Fruit fly (Drosophila melanogaster) whole organism, embryonic: ENCODE measurements around the gene Cks85A.

ENCODE experiments used
- Atf-2 ChIP-seq: fragments of 200-800 bp; sonication (Bioruptor generic); optimal IDR thresholded peaks from 2 replicates; lab custom pipeline; 2016; ENCODE audit warnings: missing biosample characterization, missing genetic modification characterization
- CG11247 ChIP-seq: fragments of 200-800 bp; sonication (Bioruptor generic); IDR thresholded peaks from 2 replicates; pipeline ENCODE4 v1.3.6; 2022; ENCODE audit warnings: missing biosample characterization, missing genetic modification characterization
- CG11398 ChIP-seq: fragments of 200-800 bp; sonication (Bioruptor generic); optimal IDR thresholded peaks from 2 replicates; lab custom pipeline; 2016; ENCODE audit warnings: missing biosample characterization, missing genetic modification characterization
- CG12155 ChIP-seq: fragments of 200-800 bp; sonication (Bioruptor generic); optimal IDR thresholded peaks from 3 replicates; lab custom pipeline; 2016; ENCODE audit warnings: missing biosample characterization, missing genetic modification characterization
- CG13424 ChIP-seq: fragments of 200-800 bp; sonication (Bioruptor generic); optimal IDR thresholded peaks from 2 replicates; lab custom pipeline; 2019; ENCODE audit warnings: missing biosample characterization, mild to moderate bottlenecking, missing genetic modification characterization, moderate library complexity
- CG15479 ChIP-seq: fragments of 200-800 bp; sonication (Bioruptor generic); optimal IDR thresholded peaks from 3 replicates; lab custom pipeline; 2019; ENCODE audit warnings: missing biosample characterization, mild to moderate bottlenecking, missing genetic modification characterization, moderate library complexity
- CG17612 ChIP-seq: fragments of 200-800 bp; sonication (Bioruptor generic); IDR thresholded peaks from 2 replicates; pipeline ENCODE4 v1.3.6; 2022; ENCODE audit warnings: missing biosample characterization, missing genetic modification characterization
- CG1792 ChIP-seq: fragments of 200-800 bp; sonication (Bioruptor generic); optimal IDR thresholded peaks from 2 replicates; lab custom pipeline; 2016; ENCODE audit warnings: missing biosample characterization, missing genetic modification characterization
- CG2116 ChIP-seq: fragments of 200-800 bp; sonication (Bioruptor generic); optimal IDR thresholded peaks from 3 replicates; lab custom pipeline; 2018; ENCODE audit warnings: missing biosample characterization, mild to moderate bottlenecking, missing genetic modification characterization
- CG2712 ChIP-seq: fragments of 200-800 bp; optimal IDR thresholded peaks from 3 replicates; lab custom pipeline; 2019; ENCODE audit warnings: missing biosample characterization, mild to moderate bottlenecking, missing genetic modification characterization, moderate library complexity
- CG4617 ChIP-seq: fragments of 200-800 bp; sonication (Bioruptor generic); optimal IDR thresholded peaks from 3 replicates; lab custom pipeline; 2016; ENCODE audit warnings: missing biosample characterization, missing genetic modification characterization, borderline replicate concordance
- CG4707 ChIP-seq: fragments of 200-800 bp; sonication (Bioruptor generic); optimal IDR thresholded peaks from 2 replicates; lab custom pipeline; 2018; ENCODE audit warnings: missing biosample characterization, mild to moderate bottlenecking, missing genetic modification characterization, moderate library complexity
- CG4730 ChIP-seq: fragments of 200-800 bp; sonication (Bioruptor generic); IDR thresholded peaks from 2 replicates; pipeline ENCODE4 v1.3.6; 2022; ENCODE audit warnings: missing biosample characterization, missing genetic modification characterization
- CG5953 ChIP-seq: fragments of 200-800 bp; sonication (Bioruptor generic); IDR thresholded peaks from 2 replicates; pipeline ENCODE4 v1.3.6; 2022; ENCODE audit warnings: missing biosample characterization, missing genetic modification characterization
- CG6854 ChIP-seq: fragments of 200-800 bp; sonication (Bioruptor generic); optimal IDR thresholded peaks from 3 replicates; lab custom pipeline; 2017; ENCODE audit warnings: missing biosample characterization, mild to moderate bottlenecking, missing genetic modification characterization
- CG7372 ChIP-seq: fragments of 200-800 bp; sonication (Bioruptor generic); IDR thresholded peaks from 2 replicates; pipeline ENCODE4 v1.3.6; 2022; ENCODE audit warnings: missing biosample characterization, missing genetic modification characterization
- CG7786 ChIP-seq: fragments of 200-800 bp; sonication (Bioruptor generic); optimal IDR thresholded peaks from 2 replicates; lab custom pipeline; 2016; ENCODE audit warnings: missing biosample characterization, missing genetic modification characterization
- CG7839 ChIP-seq: fragments of 200-800 bp; sonication (Bioruptor generic); optimal IDR thresholded peaks from 3 replicates; lab custom pipeline; 2018; ENCODE audit warnings: missing biosample characterization, mild to moderate bottlenecking, missing genetic modification characterization, moderate library complexity
- CG7928 ChIP-seq: fragments of 200-800 bp; sonication (Bioruptor generic); optimal IDR thresholded peaks from 2 replicates; lab custom pipeline; 2017; ENCODE audit warnings: missing biosample characterization, mild to moderate bottlenecking, missing genetic modification characterization
- CG7987 ChIP-seq: fragments of 200-800 bp; sonication (Bioruptor generic); optimal IDR thresholded peaks from 2 replicates; lab custom pipeline; 2018; ENCODE audit warnings: missing biosample characterization, mild to moderate bottlenecking, missing genetic modification characterization, moderate library complexity
- CG8290 ChIP-seq, 3 experiments: fragments of 200-800 bp; sonication (Bioruptor generic); optimal IDR thresholded peaks; 2 replicates each; lab custom pipeline; 2016 to 2019; ENCODE audit warnings: missing biosample characterization in 3 of 3, missing genetic modification characterization in 3 of 3, mild to moderate bottlenecking in 2 of 3, moderate library complexity in 1 of 3
- CG8765 ChIP-seq: fragments of 200-800 bp; sonication (Bioruptor generic); IDR thresholded peaks from 2 replicates; pipeline ENCODE4 v1.3.6; 2022; ENCODE audit warnings: missing biosample characterization, missing genetic modification characterization
- CG9727 ChIP-seq: fragments of 200-800 bp; sonication (Bioruptor generic); optimal IDR thresholded peaks from 3 replicates; lab custom pipeline; 2017; ENCODE audit warnings: missing biosample characterization, mild to moderate bottlenecking, missing genetic modification characterization
- CG9797 ChIP-seq: fragments of 200-800 bp; sonication (Bioruptor generic); optimal IDR thresholded peaks from 3 replicates; lab custom pipeline; 2018; ENCODE audit warnings: missing biosample characterization, mild to moderate bottlenecking, missing genetic modification characterization
- CG9817 ChIP-seq: fragments of 200-800 bp; sonication (Bioruptor generic); optimal IDR thresholded peaks from 2 replicates; lab custom pipeline; 2018; ENCODE audit warnings: missing biosample characterization, mild to moderate bottlenecking, missing genetic modification characterization, moderate library complexity
- Chrac-16 ChIP-seq: fragments of 200-800 bp; sonication (Bioruptor generic); optimal IDR thresholded peaks from 3 replicates; lab custom pipeline; 2016; ENCODE audit warnings: missing biosample characterization, missing genetic modification characterization
- D19B ChIP-seq: fragments of 200-800 bp; sonication (Bioruptor generic); optimal IDR thresholded peaks from 2 replicates; lab custom pipeline; 2017; ENCODE audit warnings: missing biosample characterization, mild to moderate bottlenecking, missing genetic modification characterization
- Dad ChIP-seq: fragments of 200-800 bp; sonication (Bioruptor generic); optimal IDR thresholded peaks from 3 replicates; lab custom pipeline; 2016; ENCODE audit warnings: missing biosample characterization, missing genetic modification characterization
- Ets65A ChIP-seq: fragments of 200-800 bp; sonication (Bioruptor generic); peaks from one replicate; lab custom pipeline; 2016; ENCODE audit warnings: missing biosample characterization, missing genetic modification characterization
- Gsc ChIP-seq: fragments of 200-800 bp; sonication (Bioruptor generic); IDR thresholded peaks from 2 replicates; pipeline ENCODE4 v1.3.6; 2022; ENCODE audit warnings: missing biosample characterization, missing genetic modification characterization
- MTF-1 ChIP-seq: fragments of 200-800 bp; sonication (Bioruptor generic); optimal IDR thresholded peaks from 2 replicates; lab custom pipeline; 2018; ENCODE audit warnings: missing biosample characterization, mild to moderate bottlenecking, missing genetic modification characterization, borderline replicate concordance
- Nf-YA ChIP-seq: fragments of 200-800 bp; sonication (Bioruptor generic); IDR thresholded peaks from 2 replicates; pipeline ENCODE4 v1.3.6; 2022; ENCODE audit warnings: missing biosample characterization, missing genetic modification characterization
- YL-1 ChIP-seq: fragments of 200-800 bp; sonication (Bioruptor generic); optimal IDR thresholded peaks from 3 replicates; lab custom pipeline; 2017; ENCODE audit warnings: missing biosample characterization, mild to moderate bottlenecking, missing genetic modification characterization
- br ChIP-seq: fragments of >200 bp; optimal IDR thresholded peaks from 2 replicates; lab custom pipeline; 2017
- cg ChIP-seq: fragments of 200-800 bp; sonication (Bioruptor generic); optimal IDR thresholded peaks from 3 replicates; lab custom pipeline; 2019; ENCODE audit warnings: missing biosample characterization, mild to moderate bottlenecking, missing genetic modification characterization, moderate library complexity
- crc ChIP-seq: fragments of 200-800 bp; sonication (Bioruptor generic); optimal IDR thresholded peaks from 2 replicates; lab custom pipeline; 2016; ENCODE audit warnings: missing biosample characterization, missing genetic modification characterization
- ems ChIP-seq: fragments of 200-800 bp; sonication (Bioruptor generic); optimal IDR thresholded peaks from 3 replicates; lab custom pipeline; 2016; ENCODE audit warnings: missing biosample characterization, missing genetic modification characterization
- gsb-n ChIP-seq: fragments of 200-800 bp; sonication (Bioruptor generic); optimal IDR thresholded peaks from 3 replicates; lab custom pipeline; 2018; ENCODE audit warnings: missing biosample characterization, mild to moderate bottlenecking, missing genetic modification characterization
- h ChIP-seq: fragments of >200 bp; optimal IDR thresholded peaks from 2 replicates; lab custom pipeline; 2017
- ind ChIP-seq: fragments of 200-800 bp; sonication (Bioruptor generic); optimal IDR thresholded peaks from 3 replicates; lab custom pipeline; 2016; ENCODE audit warnings: missing biosample characterization, missing genetic modification characterization
- ken ChIP-seq: fragments of 200-800 bp; sonication (Bioruptor generic); IDR thresholded peaks from 3 replicates; pipeline ENCODE4 v1.3.6; 2022; ENCODE audit warnings: missing biosample characterization, missing genetic modification characterization
- lola ChIP-seq, 3 experiments: fragments of >200 bp in 2 of 3; fragments of 200-800 bp in 1 of 3; sonication (Bioruptor generic) in 1 of 3; optimal IDR thresholded peaks; 2 replicates each; lab custom pipeline; 2017 to 2019; ENCODE audit warnings: missing biosample characterization in 3 of 3, missing genetic modification characterization in 3 of 3, mild to moderate bottlenecking in 1 of 3, moderate library complexity in 1 of 3
- maf-S ChIP-seq: fragments of 200-800 bp; sonication (Bioruptor generic); optimal IDR thresholded peaks from 2 replicates; lab custom pipeline; 2016; ENCODE audit warnings: missing biosample characterization, missing genetic modification characterization
- nom ChIP-seq: fragments of 200-800 bp; sonication (Bioruptor generic); optimal IDR thresholded peaks from 2 replicates; lab custom pipeline; 2017; ENCODE audit warnings: missing biosample characterization, missing genetic modification characterization, mild to moderate bottlenecking, moderate library complexity, missing genetic modification reagents
- pum ChIP-seq: fragments of 200-800 bp; sonication (Bioruptor generic); optimal IDR thresholded peaks from 2 replicates; lab custom pipeline; 2016; ENCODE audit warnings: missing biosample characterization, missing genetic modification characterization
- ro ChIP-seq: fragments of 200-800 bp; sonication (Bioruptor generic); IDR thresholded peaks from 2 replicates; pipeline ENCODE4 v1.3.6; 2022; ENCODE audit warnings: missing biosample characterization, missing genetic modification characterization
- row ChIP-seq: fragments of 200-800 bp; sonication (Bioruptor generic); IDR thresholded peaks from 3 replicates; pipeline ENCODE4 v1.3.6; 2022; ENCODE audit warnings: missing biosample characterization, missing genetic modification characterization
- sens ChIP-seq: fragments of 200-800 bp; sonication (Bioruptor generic); peaks from one replicate; lab custom pipeline; 2016; ENCODE audit warnings: missing biosample characterization, missing genetic modification characterization
- sqz ChIP-seq: fragments of 200-800 bp; sonication (Bioruptor generic); optimal IDR thresholded peaks from 3 replicates; lab custom pipeline; 2018; ENCODE audit warnings: missing biosample characterization, mild to moderate bottlenecking, missing genetic modification characterization
- stc ChIP-seq: fragments of 200-800 bp; sonication (Bioruptor generic); IDR thresholded peaks from 2 replicates; pipeline ENCODE4 v1.3.6; 2022; ENCODE audit warnings: missing biosample characterization, missing genetic modification characterization
- tio ChIP-seq: fragments of 200-800 bp; sonication (Bioruptor generic); optimal IDR thresholded peaks from 2 replicates; lab custom pipeline; 2017; ENCODE audit warnings: missing biosample characterization, missing genetic modification characterization, inconsistent platforms
- usp ChIP-seq: fragments of >200 bp; optimal IDR thresholded peaks from 2 replicates; lab custom pipeline; 2017; ENCODE audit warnings: missing biosample characterization, missing genetic modification characterization

Cks85A gene

DNA sequence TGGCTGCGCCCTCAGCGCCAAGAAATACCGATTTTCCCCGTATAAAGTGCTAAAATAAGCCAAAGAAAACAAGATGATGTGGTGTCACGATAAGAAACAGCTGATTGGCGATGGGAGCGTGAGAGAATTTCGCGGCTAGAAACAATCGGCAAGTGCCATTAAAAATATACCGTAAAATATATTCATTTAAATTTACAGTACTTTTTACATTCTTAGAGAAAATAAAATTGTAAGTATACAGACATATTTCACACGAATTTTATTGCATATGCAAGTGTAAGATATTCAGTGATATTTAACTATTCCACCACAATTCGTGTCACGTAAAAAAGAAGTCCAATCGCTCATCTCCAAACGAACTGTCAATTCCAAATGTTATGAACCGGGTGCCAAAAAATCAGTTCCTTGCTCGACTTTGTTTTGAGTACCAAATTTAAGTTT, 41.7 kb downstream of the Cks85A start, which contains the start of the genes Unc50, CG11755 and CG8043 (continued):
- TF ChIP-seq CG7987 (GFP tag; lab: Kevin White, UChicago) (peak; percentile 39), CG7839 (tag; lab: Kevin White, UChicago) (peak; percentile 80), CG2116 (GFP tag; lab: Kevin White, UChicago) (peak; percentile 67), CG4707 (peak; percentile 1), YL-1 (GFP tag; lab: Kevin White, UChicago) (peak; percentile 71), Chrac-16 (GFP tag; lab: Kevin White, UChicago) (peak; percentile 78), CG11398 (GFP tag; lab: Kevin White, UChicago) (no peak), Dad (GFP tag; lab: Kevin White, UChicago) (peak; percentile 41), CG8765 (peak; percentile 50; the same call in 1 of the 2 replicates), CG5953 (no peak), ro (no peak), CG8290 (GFP tag; optimal IDR thresholded peaks at IDR 0.05; lab: Kevin White, UChicago) (peak; percentile 64), CG8290 (tag; optimal IDR thresholded peaks at IDR 0.05; lab: Kevin White, UChicago) (peak in 1 of 2 experiments; percentile 44), stc (GFP tag; lab: Robert Waterston, UW) (no peak), CG4730 (GFP tag; lab: Robert Waterston, UW) (peak; percentile 51), CG13424 (tag; lab: Kevin White, UChicago) (peak; percentile 84), usp (no peak), lola (GFP tag; optimal IDR thresholded peaks at IDR 0.05; lab: Kevin White, UChicago) (peak in 1 of 3 experiments; percentile 82), tio (GFP tag; lab: Kevin White, UChicago) (no peak), pum (GFP tag; lab: Kevin White, UChicago) (peak; percentile 68), CG9727 (GFP tag; lab: Kevin White, UChicago) (peak; percentile 82), CG7786 (GFP tag; lab: Kevin White, UChicago) (peak; percentile 60), CG7928 (GFP tag; lab: Kevin White, UChicago) (peak; percentile 20), sens (peak; percentile 96), Nf-YA (no peak), h (lab: Kevin White, UChicago) (no peak), cg (GFP tag; lab: Kevin White, UChicago) (no peak), MTF-1 (GFP tag; lab: Kevin White, UChicago) (no peak), CG6854 (GFP tag; lab: Kevin White, UChicago) (no peak), maf-S (GFP tag; lab: Kevin White, UChicago) (peak; percentile 72), nom (GFP tag; lab: Kevin White, UChicago) (no peak), ems (GFP tag; lab: Kevin White, UChicago) (peak; percentile 47), CG9817 (tag; lab: Kevin White, UChicago) (peak; percentile 82), CG7372 (GFP tag; lab: Robert Waterston, UW) (peak; percentile 59), ind (GFP tag; lab: Kevin White, UChicago) (peak; percentile 83), sqz (GFP tag; lab: Kevin White, UChicago) (peak; percentile 30), CG2712 (tag; lab: Kevin White, UChicago) (peak; percentile 85), CG12155 (GFP tag; lab: Kevin White, UChicago) (peak; percentile 77), br (no peak), CG9797 (GFP tag; lab: Kevin White, UChicago) (peak; percentile 84), crc (GFP tag; lab: Kevin White, UChicago) (peak; percentile 19), CG17612 (no peak), Gsc (no peak), D19B (GFP tag; lab: Kevin White, UChicago) (peak; percentile 24), CG1792 (GFP tag; lab: Kevin White, UChicago) (no peak), row (peak; percentile 99), CG11247 (GFP tag; lab: Robert Waterston, UW) (peak; percentile 57; the same call in 1 of the 2 replicates), CG15479 (no peak), Atf-2 (GFP tag; lab: Kevin White, UChicago) (peak; percentile 53), Ets65A (GFP tag; lab: Kevin White, UChicago) (peak; percentile 93), ken (GFP tag; lab: Robert Waterston, UW) (0 out of 3 replicates have a peak, but pooled peaks have one; percentile 32), CG4617 (peak; percentile 68), gsb-n (tag; lab: Kevin White, UChicago) (peak; percentile 69)
